Worm (Caenorhabditis elegans) whole organism, L4 larva: ENCODE data around the gene pitr-5.

Experiments
- D1046.2 ChIP-seq: fragments of 200-800 bp; sonication (Bioruptor generic); IDR thresholded peaks from 2 replicates; pipeline ENCODE4 v1.3.6; 2022; ENCODE audit warnings: missing genetic modification characterization, missing compliant biosample characterization
- F37D6.2 ChIP-seq: sonication (generic microtip); optimal IDR thresholded peaks from 2 replicates; lab custom pipeline; 2016; ENCODE audit warnings: mild to moderate bottlenecking, missing genetic modification characterization, missing compliant biosample characterization
- F44E2.7 ChIP-seq: fragments of 200-800 bp; sonication (Bioruptor generic); IDR thresholded peaks from 2 replicates; pipeline ENCODE4 v2.1.2; 2022; ENCODE audit warnings: missing genetic modification characterization, missing compliant biosample characterization
- F49E8.2 ChIP-seq: sonication (generic microtip); optimal IDR thresholded peaks from 2 replicates; lab custom pipeline; 2016; ENCODE audit warnings: missing compliant biosample characterization, mild to moderate bottlenecking, missing genetic modification characterization, borderline replicate concordance
- T26A8.4 ChIP-seq: fragments of 200-800 bp; sonication (Bioruptor generic); IDR thresholded peaks from 2 replicates; pipeline ENCODE4 v1.3.6; 2022; ENCODE audit warnings: missing genetic modification characterization, missing compliant biosample characterization
- Y5F2A.4 ChIP-seq: fragments of 200-800 bp; sonication (Bioruptor generic); optimal IDR thresholded peaks from 2 replicates; lab custom pipeline; 2018; ENCODE audit warnings: mild to moderate bottlenecking, missing genetic modification characterization, missing compliant biosample characterization
- ZK337.2 ChIP-seq: fragments of 200-800 bp; sonication (Bioruptor generic); IDR thresholded peaks from 2 replicates; pipeline ENCODE4 v1.3.6; 2022; ENCODE audit warnings: missing genetic modification reagents, missing genetic modification characterization, missing compliant biosample characterization
- ZK546.5 ChIP-seq, 2 experiments: sonication (generic microtip); optimal IDR thresholded peaks; 2 replicates each; lab custom pipeline; 2017; ENCODE audit warnings: missing biosample characterization in 2 of 2, missing genetic modification characterization in 2 of 2
- aha-1 ChIP-seq: fragments of 150-350 bp; peaks from one replicate; lab custom pipeline; 2014; ENCODE audit warnings: missing biosample characterization, missing genetic modification characterization
- aly-2 ChIP-seq: sonication (generic microtip); optimal IDR thresholded peaks from 2 replicates; lab custom pipeline; 2018; ENCODE audit warnings: missing biosample characterization, missing genetic modification characterization
- ceh-44 ChIP-seq: fragments of 200-800 bp; sonication (Bioruptor generic); IDR thresholded peaks from 2 replicates; pipeline ENCODE4 v1.3.6; 2022; ENCODE audit warnings: missing genetic modification reagents, missing genetic modification characterization, missing compliant biosample characterization
- ceh-62 ChIP-seq: sonication (generic microtip); optimal IDR thresholded peaks from 2 replicates; lab custom pipeline; 2017; ENCODE audit warnings: missing biosample characterization, missing genetic modification characterization
- ceh-82 ChIP-seq: sonication (generic microtip); optimal IDR thresholded peaks from 2 replicates; lab custom pipeline; 2017; ENCODE audit warnings: missing biosample characterization, missing genetic modification characterization
- daf-16 ChIP-seq, 3 experiments: sonication (generic microtip); optimal IDR thresholded peaks; 2 replicates each; lab custom pipeline; 2016 to 2017; ENCODE audit warnings: missing genetic modification characterization in 3 of 3, missing genetic modification reagents in 3 of 3, mild to moderate bottlenecking in 2 of 3, missing compliant biosample characterization in 2 of 3, missing biosample characterization in 1 of 3, moderate library complexity in 1 of 3
- daf-19 ChIP-seq: fragments of 200-800 bp; sonication (Bioruptor generic); conservative IDR thresholded peaks from 2 replicates; pipeline ENCODE4 v1.3.6; 2022; ENCODE audit warnings: missing genetic modification characterization, missing compliant biosample characterization
- dmd-6 ChIP-seq: fragments of 200-800 bp; sonication (Bioruptor generic); IDR thresholded peaks from 2 replicates; pipeline ENCODE4 v1.3.6; 2022; ENCODE audit warnings: missing genetic modification reagents, missing genetic modification characterization, missing compliant biosample characterization
- dpl-1 ChIP-seq: fragments of 150-350 bp; optimal IDR thresholded peaks from 2 replicates; lab custom pipeline; 2014; ENCODE audit warnings: missing biosample characterization, missing genetic modification reagents, missing genetic modification characterization
- gei-8 ChIP-seq: fragments of 200-800 bp; sonication (Bioruptor generic); optimal IDR thresholded peaks from 2 replicates; lab custom pipeline; 2018; ENCODE audit warnings: mild to moderate bottlenecking, missing genetic modification characterization, missing compliant biosample characterization
- hlh-30 ChIP-seq: sonication (generic microtip); optimal IDR thresholded peaks from 2 replicates; lab custom pipeline; 2017; ENCODE audit warnings: antibody characterized with exemption, mild to moderate bottlenecking, missing genetic modification characterization, missing compliant biosample characterization; ENCODE audit not compliant: insufficient read depth
- jun-1 ChIP-seq: fragments of 150-350 bp; optimal IDR thresholded peaks from 2 replicates; lab custom pipeline; 2014; ENCODE audit warnings: missing biosample characterization, missing genetic modification reagents, missing genetic modification characterization
- lim-7 ChIP-seq: fragments of 200-800 bp; sonication (Bioruptor generic); IDR thresholded peaks from 2 replicates; pipeline ENCODE4 v1.3.6; 2022; ENCODE audit warnings: missing genetic modification characterization, missing compliant biosample characterization
- lir-3 ChIP-seq: sonication (generic microtip); optimal IDR thresholded peaks from 2 replicates; lab custom pipeline; 2016; ENCODE audit warnings: mild to moderate bottlenecking, missing genetic modification characterization, missing compliant biosample characterization
- lsy-2 ChIP-seq, 2 experiments: fragments of 150-350 bp in 1 of 2; sonication (generic microtip) in 1 of 2; optimal IDR thresholded peaks; 2 replicates each; lab custom pipeline; 2014 to 2017; ENCODE audit warnings: missing biosample characterization in 2 of 2, missing genetic modification characterization in 2 of 2
- madf-9 ChIP-seq: fragments of 200-800 bp; sonication (Bioruptor generic); conservative IDR thresholded peaks from 2 replicates; pipeline ENCODE4 v1.3.6; 2022; ENCODE audit warnings: missing genetic modification reagents, missing genetic modification characterization, missing compliant biosample characterization
- mep-1 ChIP-seq: fragments of 150-350 bp; sonication (generic microtip); optimal IDR thresholded peaks from 3 replicates; lab custom pipeline; 2014; ENCODE audit warnings: missing biosample characterization, missing genetic modification characterization
- nhr-28 ChIP-seq: fragments of 150-350 bp; optimal IDR thresholded peaks from 2 replicates; lab custom pipeline; 2014; ENCODE audit warnings: missing biosample characterization, missing genetic modification characterization
- nhr-42 ChIP-seq: fragments of 200-800 bp; sonication (Bioruptor generic); IDR thresholded peaks from 2 replicates; pipeline ENCODE4 v1.3.6; 2022; ENCODE audit warnings: missing genetic modification characterization, missing compliant biosample characterization
- nhr-76 ChIP-seq: fragments of 150-350 bp; optimal IDR thresholded peaks from 2 replicates; lab custom pipeline; 2014; ENCODE audit warnings: missing biosample characterization, missing genetic modification characterization
- pqm-1 ChIP-seq: sonication (generic microtip); optimal IDR thresholded peaks from 2 replicates; lab custom pipeline; 2017; ENCODE audit warnings: missing biosample characterization, missing genetic modification characterization
- rbr-2 ChIP-seq: sonication (generic microtip); optimal IDR thresholded peaks from 2 replicates; lab custom pipeline; 2016; ENCODE audit warnings: missing genotype, missing genetic modification characterization, missing compliant biosample characterization
- set-16 ChIP-seq: fragments of 200-800 bp; sonication (Bioruptor generic); IDR thresholded peaks from 2 replicates; pipeline ENCODE4 v1.3.6; 2022; ENCODE audit warnings: missing genetic modification reagents, missing genetic modification characterization, missing compliant biosample characterization
- snpc-1.2 ChIP-seq: fragments of 200-800 bp; sonication (Bioruptor generic); IDR thresholded peaks from 2 replicates; pipeline ENCODE4 v1.3.6; 2022; ENCODE audit warnings: missing genetic modification reagents, missing genetic modification characterization, missing compliant biosample characterization
- spr-1 ChIP-seq: sonication (generic microtip); optimal IDR thresholded peaks from 2 replicates; lab custom pipeline; 2016; ENCODE audit warnings: mild to moderate bottlenecking, missing genetic modification characterization, missing compliant biosample characterization
- tra-1 ChIP-seq: fragments of 200-800 bp; sonication (Bioruptor generic); IDR thresholded peaks from 2 replicates; pipeline ENCODE4 v1.3.6; 2022; ENCODE audit warnings: missing genetic modification reagents, missing genetic modification characterization, missing compliant biosample characterization
- unc-62 ChIP-seq, 3 experiments: fragments of 150-350 bp in 1 of 3; sonication (generic microtip); optimal IDR thresholded peaks in 2 of 3; peaks in 1 of 3; 1 replicate in 1 of 3; 2 replicates in 2 of 3; lab custom pipeline; 2014 to 2017; ENCODE audit warnings: missing biosample characterization in 3 of 3, missing genetic modification characterization in 3 of 3, missing genetic modification reagents in 3 of 3, missing genotype in 1 of 3
- zfp-2 ChIP-seq: sonication (generic microtip); optimal IDR thresholded peaks from 2 replicates; lab custom pipeline; 2016; ENCODE audit warnings: mild to moderate bottlenecking, missing genetic modification characterization, missing compliant biosample characterization

pitr-5 gene

ce11 chrV:7198403-7198802 is 13.8 kb downstream of the pitr-5 start (continued):
- no peak for TF ChIP-seq jun-1
- TF ChIP-seq pqm-1 (tag; lab: Kevin White, UChicago): peak; percentile 63

- TF ChIP-seq nhr-42 (GFP tag; lab: Robert Waterston, UW) (no peak), daf-19 (GFP tag; lab: Robert Waterston, UW) (no peak), F49E8.2 (tag; lab: Kevin White, UChicago) (peak; percentile 36), ZK337.2 (no peak), snpc-1.2 (GFP tag; lab: Robert Waterston, UW) (peak; percentile 53; the same call in 1 of the 2 replicates), tra-1 (GFP tag; lab: Robert Waterston, UW) (no peak)
Observed at ce11 chrV:7199077-7199476, 14.4 kb downstream of the pitr-5 start.

ce11 chrV:7199932-7200331 is 15.3 kb downstream of the pitr-5 start, which contains the start of gene F09G2.1:
Gene F09G2.1, plus strand, starts transcription at chrV:7200232.
- no peak for TF ChIP-seq daf-19 (GFP tag; lab: Robert Waterston, UW)
- no peak for TF ChIP-seq daf-16 (GFP tag; optimal IDR thresholded peaks at IDR 0.05; lab: Kevin White, UChicago)
- TF ChIP-seq daf-16 (tag; optimal IDR thresholded peaks at IDR 0.05; lab: Kevin White, UChicago): peak; percentile 9
- TF ChIP-seq zfp-2 (tag; lab: Kevin White, UChicago): no peak

- peak in 1 of 2 experiments; percentile 94 for TF ChIP-seq unc-62 (GFP tag; optimal IDR thresholded peaks at IDR 0.05 in 1 of 2; lab: Kevin White, UChicago)
- no peak for TF ChIP-seq unc-62 (tag; optimal IDR thresholded peaks at IDR 0.05; lab: Kevin White, UChicago)
- no peak for TF ChIP-seq ceh-62 (tag; lab: Kevin White, UChicago)
Observed at ce11 chrV:7201353-7201752, 16.7 kb downstream of the pitr-5 start.

ce11 chrV:7209001-7209400 is 24.4 kb downstream of the pitr-5 start:
- TF ChIP-seq unc-62 (GFP tag; optimal IDR thresholded peaks at IDR 0.05 in 1 of 2; lab: Kevin White, UChicago) (peak in 1 of 2 experiments; percentile 63), unc-62 (tag; optimal IDR thresholded peaks at IDR 0.05; lab: Kevin White, UChicago) (no peak), spr-1 (no peak), aly-2 (tag; lab: Kevin White, UChicago) (no peak), lir-3 (tag; lab: Kevin White, UChicago) (no peak), nhr-76 (tag; lab: Kevin White, UChicago) (no peak), D1046.2 (GFP tag; lab: Robert Waterston, UW) (no peak), F37D6.2 (tag; lab: Kevin White, UChicago) (no peak)

ce11 chrV:7214802-7215201 is 30.2 kb downstream of the pitr-5 start, which contains the start of gene soap-1:
Gene soap-1, minus strand, starts transcription at chrV:7214902.
- TF ChIP-seq lir-3 (tag; lab: Kevin White, UChicago): no peak
- no peak for TF ChIP-seq ceh-44 (GFP tag; lab: Robert Waterston, UW)
- no peak for TF ChIP-seq dpl-1

- TF ChIP-seq gei-8 (GFP tag; lab: Kevin White, UChicago): no peak
- no peak for TF ChIP-seq ZK546.5 (tag; optimal IDR thresholded peaks at IDR 0.05; lab: Kevin White, UChicago)
- TF ChIP-seq Y5F2A.4 (GFP tag; lab: Kevin White, UChicago): no peak
- TF ChIP-seq aha-1: no peak
- peak; percentile 27 for TF ChIP-seq rbr-2 (tag; lab: Kevin White, UChicago)
- TF ChIP-seq hlh-30 (tag; lab: Kevin White, UChicago): peak; percentile 59
- peak; percentile 38 for TF ChIP-seq set-16
- no peak for TF ChIP-seq madf-9 (GFP tag; lab: Robert Waterston, UW)
- TF ChIP-seq tra-1 (GFP tag; lab: Robert Waterston, UW): no peak
- TF ChIP-seq dmd-6 (GFP tag; lab: Robert Waterston, UW): no peak
- no peak for TF ChIP-seq nhr-28 (tag; lab: Kevin White, UChicago)
- TF ChIP-seq unc-62 (GFP tag; optimal IDR thresholded peaks at IDR 0.05 in 1 of 2; lab: Kevin White, UChicago): peak in 1 of 2 experiments; percentile 72
- no peak for TF ChIP-seq unc-62 (tag; optimal IDR thresholded peaks at IDR 0.05; lab: Kevin White, UChicago)
- TF ChIP-seq lim-7 (GFP tag; lab: Robert Waterston, UW): no peak
- no peak for TF ChIP-seq ceh-82 (tag; lab: Kevin White, UChicago)
- TF ChIP-seq nhr-42 (GFP tag; lab: Robert Waterston, UW): no peak
- no peak for TF ChIP-seq T26A8.4
- no peak for TF ChIP-seq F44E2.7 (GFP tag; lab: Robert Waterston, UW)
- TF ChIP-seq ZK337.2: no peak
- peak; percentile 15 for TF ChIP-seq mep-1 (tag; lab: Kevin White, UChicago)
- TF ChIP-seq lsy-2 (tag; optimal IDR thresholded peaks at IDR 0.05; lab: Kevin White, UChicago): peak in 1 of 2 experiments; percentile 3
Observed at ce11 chrV:7216016-7216415, 31.4 kb downstream of the pitr-5 start.
